Worm (Caenorhabditis elegans) whole organism, L3 larva: Measurements from ENCODE around the gene F59F5.7.

Source experiments
- ceh-82 ChIP-seq: fragments of 150-350 bp; optimal IDR thresholded peaks from 2 replicates; lab custom pipeline; 2014; ENCODE audit warnings: missing biosample characterization, missing genetic modification characterization
- nhr-12 ChIP-seq: fragments of 150-350 bp; optimal IDR thresholded peaks from 2 replicates; lab custom pipeline; 2014; ENCODE audit warnings: missing biosample characterization, missing genetic modification characterization
- pqm-1 ChIP-seq: fragments of 150-350 bp; optimal IDR thresholded peaks from 2 replicates; lab custom pipeline; 2017; ENCODE audit warnings: missing biosample characterization, missing genetic modification characterization, inconsistent platforms
- snpc-4 ChIP-seq: fragments of 150-350 bp; optimal IDR thresholded peaks from 2 replicates; lab custom pipeline; 2014; ENCODE audit warnings: missing biosample characterization, missing genetic modification characterization

ce11 chrX:10541789-10542188, 17.5 kb upstream of the F59F5.7 start:
- no peak for TF ChIP-seq nhr-12 (tag; lab: Kevin White, UChicago)
- TF ChIP-seq ceh-82 (tag; lab: Kevin White, UChicago) = no peak
- TF ChIP-seq pqm-1 (tag; lab: Kevin White, UChicago) = no peak
- no peak for TF ChIP-seq snpc-4 (tag; lab: Kevin White, UChicago)
